Worm (Caenorhabditis elegans) whole organism, L1 larva: ENCODE results near the gene Y9C9A.16.
A peak's percentile ranks its signal among the peaks of the same experiment; 100 is the strongest.

Experiments used
- C04F5.9 ChIP-seq: sonication (generic microtip); optimal IDR thresholded peaks from 2 replicates; lab custom pipeline; 2016; ENCODE audit warnings: missing genetic modification characterization, missing compliant biosample characterization
- Y116A8C.19 ChIP-seq: sonication (generic microtip); optimal IDR thresholded peaks from 2 replicates; lab custom pipeline; 2016; ENCODE audit warnings: missing compliant biosample characterization, missing genetic modification characterization, borderline replicate concordance
- ceh-63 ChIP-seq: fragments of 200-800 bp; sonication (Bioruptor generic); optimal IDR thresholded peaks from 2 replicates; lab custom pipeline; 2018; ENCODE audit warnings: mild to moderate bottlenecking, missing genetic modification characterization, missing compliant biosample characterization
- ceh-8 ChIP-seq: fragments of 200-800 bp; sonication (Bioruptor generic); optimal IDR thresholded peaks from 2 replicates; lab custom pipeline; 2018; ENCODE audit warnings: mild to moderate bottlenecking, missing genetic modification characterization, moderate library complexity, missing compliant biosample characterization
- efl-1 ChIP-seq, 4 experiments: fragments of 150-350 bp; optimal IDR thresholded peaks in 3 of 4; peaks in 1 of 4; 1 replicate in 1 of 4; 2 replicates in 3 of 4; lab custom pipeline; 2014; ENCODE audit warnings: missing biosample characterization in 2 of 4, missing genetic modification characterization in 2 of 4, missing genetic modification reagents in 2 of 4
- egl-13 ChIP-seq: sonication (generic microtip); optimal IDR thresholded peaks from 2 replicates; lab custom pipeline; 2016; ENCODE audit warnings: missing genotype, missing genetic modification reagents, missing genetic modification characterization, missing compliant biosample characterization
- egl-27 ChIP-seq, 2 experiments: fragments of 150-350 bp in 1 of 2; sonication (generic microtip); optimal IDR thresholded peaks; 3 replicates each; lab custom pipeline; 2017 to 2018; ENCODE audit warnings: missing biosample characterization in 2 of 2, missing genetic modification characterization in 2 of 2, missing genetic modification reagents in 2 of 2
- elt-3 ChIP-seq, 6 experiments: fragments of 150-350 bp in 1 of 6; sonication (generic microtip); optimal IDR thresholded peaks; 2 replicates each; lab custom pipeline; 2017 to 2018; ENCODE audit warnings: missing biosample characterization in 6 of 6, missing genetic modification characterization in 6 of 6, inconsistent platforms in 1 of 6
- fkh-4 ChIP-seq: sonication (generic microtip); optimal IDR thresholded peaks from 2 replicates; lab custom pipeline; 2016; ENCODE audit warnings: missing compliant biosample characterization, missing genetic modification characterization, borderline replicate concordance
- fkh-8 ChIP-seq: sonication (generic microtip); optimal IDR thresholded peaks from 2 replicates; lab custom pipeline; 2016; ENCODE audit warnings: mild to moderate bottlenecking, missing genetic modification characterization, missing compliant biosample characterization
- grh-1 ChIP-seq: fragments of 200-800 bp; sonication (Bioruptor generic); IDR thresholded peaks from 2 replicates; pipeline ENCODE4 v1.3.6; 2022; ENCODE audit warnings: missing genetic modification reagents, missing genetic modification characterization, missing compliant biosample characterization
- hlh-17 ChIP-seq: fragments of 200-800 bp; sonication (Bioruptor generic); optimal IDR thresholded peaks from 2 replicates; lab custom pipeline; 2018; ENCODE audit warnings: missing genetic modification characterization, mild to moderate bottlenecking, missing compliant biosample characterization, moderate library complexity, borderline replicate concordance
- hpl-2 ChIP-seq: fragments of 150-350 bp; optimal IDR thresholded peaks from 2 replicates; lab custom pipeline; 2014; ENCODE audit warnings: missing biosample characterization, missing genetic modification reagents, missing genetic modification characterization
- jun-1 ChIP-seq: fragments of 150-350 bp; optimal IDR thresholded peaks from 2 replicates; lab custom pipeline; 2014; ENCODE audit warnings: missing biosample characterization, missing genetic modification reagents, missing genetic modification characterization
- lin-13 ChIP-seq: fragments of 150-350 bp; optimal IDR thresholded peaks from 2 replicates; lab custom pipeline; 2014; ENCODE audit warnings: missing biosample characterization, missing genetic modification reagents, missing genetic modification characterization
- lin-35 ChIP-seq, 2 experiments: fragments of 150-350 bp; optimal IDR thresholded peaks; 2 replicates each; lab custom pipeline; 2014; ENCODE audit warnings: missing biosample characterization in 2 of 2, missing genetic modification characterization in 2 of 2, missing genetic modification reagents in 2 of 2
- lir-3 ChIP-seq: sonication (generic microtip); optimal IDR thresholded peaks from 2 replicates; lab custom pipeline; 2016; ENCODE audit warnings: mild to moderate bottlenecking, missing genetic modification characterization, moderate library complexity, missing compliant biosample characterization; ENCODE audit not compliant: poor library complexity
- mef-2 ChIP-seq: fragments of 150-350 bp; optimal IDR thresholded peaks from 2 replicates; lab custom pipeline; 2014; ENCODE audit warnings: missing biosample characterization, missing genetic modification characterization
- nhr-20 ChIP-seq: sonication (generic microtip); optimal IDR thresholded peaks from 2 replicates; lab custom pipeline; 2016; ENCODE audit warnings: mild to moderate bottlenecking, missing genetic modification characterization, missing compliant biosample characterization
- nhr-76 ChIP-seq: sonication (generic microtip); optimal IDR thresholded peaks from 2 replicates; lab custom pipeline; 2017; ENCODE audit warnings: missing biosample characterization, missing genetic modification characterization
- nhr-77 ChIP-seq: fragments of 150-350 bp; optimal IDR thresholded peaks from 2 replicates; lab custom pipeline; 2014; ENCODE audit warnings: missing biosample characterization, missing genetic modification characterization
- nhr-84 ChIP-seq: sonication (generic microtip); optimal IDR thresholded peaks from 2 replicates; lab custom pipeline; 2017; ENCODE audit warnings: missing biosample characterization, missing genetic modification characterization
- nhr-85 ChIP-seq: sonication (generic microtip); peaks from one replicate; lab custom pipeline; 2016; ENCODE audit warnings: missing genetic modification characterization, inconsistent platforms, missing compliant biosample characterization
- nhr-90 ChIP-seq: sonication (generic microtip); optimal IDR thresholded peaks from 2 replicates; lab custom pipeline; 2016; ENCODE audit warnings: mild to moderate bottlenecking, missing genetic modification characterization, missing compliant biosample characterization; ENCODE audit not compliant: poor library complexity
- skn-1 ChIP-seq: fragments of 150-350 bp; optimal IDR thresholded peaks from 2 replicates; lab custom pipeline; 2014; ENCODE audit warnings: missing biosample characterization, missing genetic modification characterization
- snpc-4 ChIP-seq: fragments of 150-350 bp; optimal IDR thresholded peaks from 2 replicates; lab custom pipeline; 2014; ENCODE audit warnings: missing biosample characterization, missing genetic modification characterization
- sox-4 ChIP-seq: sonication (generic microtip); optimal IDR thresholded peaks from 2 replicates; lab custom pipeline; 2016; ENCODE audit warnings: missing genetic modification characterization, missing compliant biosample characterization
- sup-37 ChIP-seq: fragments of 200-800 bp; sonication (Bioruptor generic); optimal IDR thresholded peaks from 2 replicates; lab custom pipeline; 2018; ENCODE audit warnings: mild to moderate bottlenecking, missing genetic modification characterization, missing compliant biosample characterization
- unc-62 ChIP-seq: fragments of 150-350 bp; optimal IDR thresholded peaks from 2 replicates; lab custom pipeline; 2014; ENCODE audit warnings: missing biosample characterization, missing genetic modification reagents, missing genetic modification characterization
- unc-86 ChIP-seq: sonication (generic microtip); optimal IDR thresholded peaks from 2 replicates; lab custom pipeline; 2016; ENCODE audit warnings: missing genetic modification characterization, missing compliant biosample characterization
- unc-98 ChIP-seq: fragments of 200-800 bp; sonication (Bioruptor generic); IDR thresholded peaks from 2 replicates; pipeline ENCODE4 v1.3.6; 2022; ENCODE audit warnings: missing genetic modification characterization, missing compliant biosample characterization
- vab-15 ChIP-seq: sonication (generic microtip); optimal IDR thresholded peaks from 2 replicates; lab custom pipeline; 2017; ENCODE audit warnings: missing genotype, mild to moderate bottlenecking, missing genetic modification characterization, missing compliant biosample characterization
- zag-1 ChIP-seq: fragments of 150-350 bp; optimal IDR thresholded peaks from 2 replicates; lab custom pipeline; 2014; ENCODE audit warnings: missing biosample characterization, missing genetic modification characterization
- ztf-11 ChIP-seq, 2 experiments: sonication (generic microtip); optimal IDR thresholded peaks; 2 replicates each; lab custom pipeline; 2016 to 2017; ENCODE audit warnings: missing genetic modification characterization in 2 of 2, missing biosample characterization in 1 of 2, missing compliant biosample characterization in 1 of 2

Y9C9A.16 gene

DNA sequence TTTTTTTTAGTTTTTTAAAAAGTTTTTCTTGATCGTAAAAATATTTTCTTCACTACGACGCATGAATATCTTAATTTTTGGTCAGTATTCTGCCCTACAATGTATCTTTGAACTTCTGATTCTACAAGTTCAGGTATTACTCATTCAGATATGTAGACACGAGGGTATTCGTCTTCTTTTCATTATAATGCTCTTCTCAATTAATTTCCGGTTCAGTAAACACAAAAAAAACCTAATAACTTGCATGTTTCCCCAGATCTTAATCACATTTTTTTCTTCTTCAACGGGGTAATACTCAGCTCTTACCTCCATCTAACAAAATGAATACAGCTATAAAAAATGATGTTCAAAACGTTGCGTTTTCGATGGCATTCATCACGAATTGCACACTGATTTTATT lies 16.2 kb upstream of the Y9C9A.16 start, which contains the start of gene str-162:
str-162 (plus strand) TSS at position 301 of the 400 bp plus-strand sequence.
- TF ChIP-seq nhr-76 (no peak), fkh-4 (tag; lab: Kevin White, UChicago) (no peak), hlh-17 (GFP tag; lab: Kevin White, UChicago) (no peak), hpl-2 (GFP tag; lab: Kevin White, UChicago) (no peak)

DNA sequence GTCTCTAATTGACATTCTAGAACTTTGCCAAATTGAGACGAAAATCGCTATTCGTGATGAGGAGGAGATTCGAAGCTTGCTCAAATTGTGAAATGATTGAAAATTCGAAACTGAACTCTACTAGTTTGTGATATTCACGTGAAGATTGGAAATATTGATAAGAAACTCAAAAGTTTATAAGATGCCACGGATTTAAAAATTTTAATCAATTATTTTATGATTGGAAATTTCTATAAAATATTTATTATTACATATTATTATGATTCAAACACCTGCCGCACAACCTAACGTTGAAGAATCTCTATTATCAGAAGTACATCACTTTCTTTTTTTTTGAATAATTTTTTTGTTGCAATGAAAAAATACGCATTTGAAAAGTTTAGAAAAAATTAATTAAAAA lies 12.6 kb upstream of the Y9C9A.16 start, which contains the start of gene E03H12.7:
E03H12.7 (minus strand) TSS at position 101 of the 400 bp plus-strand sequence.
- TF ChIP-seq nhr-84 (tag; lab: Kevin White, UChicago) (no peak), ztf-11 (tag; optimal IDR thresholded peaks at IDR 0.05; lab: Kevin White, UChicago) (no peak), nhr-77 (tag; lab: Kevin White, UChicago) (no peak), C04F5.9 (no peak), grh-1 (GFP tag; lab: Robert Waterston, UW) (no peak), ceh-63 (no peak), lin-35 (GFP tag; optimal IDR thresholded peaks at IDR 0.05; lab: Kevin White, UChicago) (no peak), sup-37 (no peak), elt-3 (tag; optimal IDR thresholded peaks at IDR 0.05; lab: Kevin White, UChicago) (no peak), skn-1 (tag; lab: Kevin White, UChicago) (no peak), unc-86 (no peak), jun-1 (tag; lab: Kevin White, UChicago) (no peak), egl-27 (tag; optimal IDR thresholded peaks at IDR 0.05; lab: Kevin White, UChicago) (no peak), egl-13 (tag; lab: Kevin White, UChicago) (no peak)

DNA sequence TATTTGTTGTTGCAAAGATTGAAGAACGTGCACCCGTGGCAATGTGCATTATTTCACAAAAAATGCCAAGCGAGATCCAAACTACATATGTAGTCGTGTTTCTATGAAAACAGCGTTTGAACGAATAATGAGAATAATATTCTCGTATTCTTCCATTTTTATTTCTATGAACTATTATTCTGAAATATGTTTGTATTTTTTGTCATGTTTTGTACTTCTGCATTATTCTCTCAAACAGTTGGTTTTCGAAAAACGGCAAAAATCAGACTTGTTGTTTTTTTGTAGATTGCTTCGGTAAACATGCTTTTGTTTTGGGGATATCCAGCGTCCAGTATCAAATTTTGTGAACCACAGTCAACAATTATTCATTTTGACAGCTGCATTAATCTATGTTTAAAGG lies 10.3 kb upstream of the Y9C9A.16 start, which contains the start of gene clec-177:
clec-177 (plus strand) TSS at position 301 of the 400 bp plus-strand sequence.
- TF ChIP-seq egl-27 (tag; optimal IDR thresholded peaks at IDR 0.05; lab: Kevin White, UChicago) (no peak), sox-4 (tag; lab: Kevin White, UChicago) (no peak), nhr-20 (tag; lab: Kevin White, UChicago) (no peak), elt-3 (tag; optimal IDR thresholded peaks at IDR 0.05; lab: Kevin White, UChicago) (no peak)
- TF ChIP-seq, all 84 proteins: peak for 0

DNA sequence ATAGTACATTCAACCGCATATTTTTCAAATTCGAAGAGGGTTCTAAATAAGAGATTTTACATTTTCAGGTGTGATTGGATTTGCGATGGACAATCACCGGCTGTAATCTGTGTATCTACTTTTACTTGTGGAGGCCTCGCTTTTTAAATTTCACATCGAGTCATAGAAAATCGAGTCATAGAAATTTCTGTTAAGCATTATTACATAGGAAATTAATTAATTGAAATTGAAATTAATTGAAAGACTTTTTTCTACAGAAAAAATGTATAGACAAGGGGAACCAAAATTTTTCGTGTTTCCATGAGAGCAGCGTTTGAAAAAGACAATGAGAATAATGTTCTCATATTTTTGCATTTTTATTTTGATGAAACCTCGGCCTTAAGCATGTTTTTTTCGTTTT lies 7.8 kb upstream of the Y9C9A.16 start, which contains the start of gene clec-176:
clec-176 (plus strand) TSS at position 301 of the 400 bp plus-strand sequence.
- TF ChIP-seq lin-13 (no peak), nhr-85 (tag; lab: Kevin White, UChicago) (no peak), unc-62 (GFP tag; lab: Kevin White, UChicago) (no peak), zag-1 (tag; lab: Kevin White, UChicago) (no peak), fkh-8 (tag; lab: Kevin White, UChicago) (no peak), sox-4 (tag; lab: Kevin White, UChicago) (no peak), nhr-84 (tag; lab: Kevin White, UChicago) (no peak), Y116A8C.19 (tag; lab: Kevin White, UChicago) (no peak), lir-3 (tag; lab: Kevin White, UChicago) (no peak), C04F5.9 (no peak), snpc-4 (tag; lab: Kevin White, UChicago) (no peak), vab-15 (tag; lab: Kevin White, UChicago) (no peak), unc-98 (GFP tag; lab: Robert Waterston, UW) (no peak), nhr-76 (no peak), mef-2 (tag; lab: Kevin White, UChicago) (no peak)

DNA sequence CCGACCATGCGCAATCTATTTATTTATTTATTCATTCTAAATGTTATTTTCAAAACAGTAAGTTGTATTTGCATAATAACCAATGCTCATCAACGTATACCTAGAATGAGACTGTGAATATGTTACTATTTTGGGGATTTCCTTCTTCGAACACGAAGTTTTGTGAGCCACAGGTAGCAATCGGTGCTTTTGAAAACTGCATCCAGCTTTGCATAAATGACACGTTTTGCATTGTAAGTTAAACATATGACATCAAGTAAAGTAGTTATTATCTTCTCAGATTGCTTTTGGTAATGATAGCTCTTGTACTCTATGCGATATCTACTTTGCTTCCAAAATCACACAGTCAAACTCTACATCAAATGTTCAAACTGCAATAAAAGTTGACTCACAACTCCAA lies 6.6 kb upstream of the Y9C9A.16 start, which contains the start of gene E03H12.4:
E03H12.4 (plus strand) TSS at position 120 of the 400 bp plus-strand sequence.
- TF ChIP-seq nhr-90 (tag; lab: Kevin White, UChicago) (no peak), ceh-63 (no peak), efl-1 (optimal IDR thresholded peaks at IDR 0.05; lab: Kevin White, UChicago) (no peak), efl-1 (GFP tag; optimal IDR thresholded peaks at IDR 0.05 in 1 of 2; lab: Kevin White, UChicago) (peak in 1 of 2 experiments; percentile 79), ceh-8 (GFP tag; lab: Kevin White, UChicago) (no peak)
